Fruit fly (Drosophila melanogaster) whole organism, larva: ENCODE results near the gene beta-Spec.

Source experiments
- noc ChIP-seq: fragments of 200-800 bp; sonication (Bioruptor generic); optimal IDR thresholded peaks from 3 replicates; lab custom pipeline; 2019; ENCODE audit warnings: missing biosample characterization, mild to moderate bottlenecking, missing genetic modification characterization, moderate library complexity

beta-Spec gene

dm6 chrX:17656501-17656900, 671 bp upstream of the beta-Spec start, which contains the start of gene IntS2:
Gene IntS2 (minus strand): TSS chrX:17656818.
- no peak for TF ChIP-seq noc

DNA sequence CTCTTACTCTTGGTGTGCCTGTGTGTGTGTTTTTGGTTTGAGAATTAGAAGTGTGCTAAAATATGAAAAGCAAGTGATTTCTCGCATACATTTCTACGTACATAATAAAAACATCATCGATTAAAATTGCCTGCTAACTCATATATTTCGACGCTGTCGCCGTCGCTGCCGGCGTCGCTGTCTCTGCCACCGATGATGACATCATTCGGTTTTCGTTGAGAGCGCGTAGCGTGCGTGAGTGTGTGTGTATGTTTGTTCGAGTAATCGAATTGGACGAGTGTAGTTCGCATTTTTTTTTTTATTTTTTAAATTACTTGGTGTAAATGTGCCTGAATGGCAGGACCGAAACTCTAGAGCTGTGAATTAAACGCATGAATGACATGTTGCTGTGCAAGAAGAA, 544 bp downstream of the beta-Spec start:
- peak; percentile 10 for TF ChIP-seq noc

DNA sequence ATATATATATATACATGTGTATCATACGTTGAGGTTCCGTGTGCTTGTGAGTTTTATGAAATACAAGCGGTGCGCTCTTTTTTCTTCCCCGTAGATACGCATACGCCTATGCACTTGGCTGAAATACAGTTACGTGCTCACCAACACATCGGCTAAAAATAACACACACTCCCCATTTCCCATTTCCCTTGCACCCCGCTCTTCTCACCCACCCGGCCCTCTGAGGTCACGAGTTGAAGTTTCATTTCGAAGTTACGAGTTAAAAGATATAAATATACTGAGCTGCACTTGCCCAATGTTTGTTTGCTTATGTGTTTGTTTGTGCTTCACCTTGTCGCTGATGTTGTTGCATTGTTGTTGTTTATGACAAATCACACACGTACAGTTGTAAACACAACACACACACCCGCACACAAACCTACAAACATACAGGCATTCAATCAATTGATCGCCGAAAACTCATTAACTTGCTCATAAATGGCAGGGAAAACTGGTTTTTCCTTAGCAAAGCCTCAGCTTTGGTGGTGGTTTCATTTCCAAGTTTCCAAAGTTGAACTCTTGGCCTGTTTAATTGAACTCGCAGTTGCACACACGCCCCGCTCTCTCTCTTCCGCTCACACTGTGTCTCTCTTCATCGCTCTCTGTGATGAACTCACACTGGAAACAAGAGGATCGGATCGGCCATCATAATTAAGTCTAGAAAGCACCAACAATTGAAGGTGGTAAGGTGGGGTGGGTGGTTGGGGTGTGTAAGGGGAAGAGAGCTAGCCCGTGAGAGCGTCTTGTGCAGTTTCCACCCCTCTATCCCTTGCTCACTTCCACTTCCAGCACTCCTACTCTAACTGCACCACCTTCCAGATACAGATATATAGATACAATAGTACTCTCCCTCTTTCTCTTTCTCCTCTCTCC, 1.3 kb downstream of the beta-Spec start:
- TF ChIP-seq noc = no peak

- TF ChIP-seq noc = peak; percentile 41
Measured at dm6 chrX:17659119-17659452, 1.9 kb downstream of the beta-Spec start.

DNA sequence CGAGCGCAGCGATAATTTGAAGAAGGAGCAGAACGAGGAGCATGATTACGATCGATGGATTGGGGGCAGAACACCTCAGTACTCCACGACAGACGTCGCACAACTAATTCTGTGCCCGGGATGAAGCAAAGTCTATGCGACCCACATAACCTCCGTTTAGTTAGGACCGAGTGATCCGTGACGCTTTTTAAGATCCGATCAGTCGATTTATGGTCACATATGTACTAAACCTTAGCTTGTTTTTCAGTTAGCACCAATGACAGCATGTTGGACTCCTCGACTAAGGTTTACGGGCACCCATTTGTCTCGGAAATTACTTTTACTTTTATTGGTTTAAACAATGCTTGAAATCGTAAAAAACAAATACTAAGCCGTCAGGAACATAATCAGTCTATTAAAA, 14.6 kb downstream of the beta-Spec start, which contains the start of gene CG12990:
TSS of gene CG12990 (minus strand) at position 101 of the 400 bp plus-strand sequence.
- no peak for TF ChIP-seq noc

DNA sequence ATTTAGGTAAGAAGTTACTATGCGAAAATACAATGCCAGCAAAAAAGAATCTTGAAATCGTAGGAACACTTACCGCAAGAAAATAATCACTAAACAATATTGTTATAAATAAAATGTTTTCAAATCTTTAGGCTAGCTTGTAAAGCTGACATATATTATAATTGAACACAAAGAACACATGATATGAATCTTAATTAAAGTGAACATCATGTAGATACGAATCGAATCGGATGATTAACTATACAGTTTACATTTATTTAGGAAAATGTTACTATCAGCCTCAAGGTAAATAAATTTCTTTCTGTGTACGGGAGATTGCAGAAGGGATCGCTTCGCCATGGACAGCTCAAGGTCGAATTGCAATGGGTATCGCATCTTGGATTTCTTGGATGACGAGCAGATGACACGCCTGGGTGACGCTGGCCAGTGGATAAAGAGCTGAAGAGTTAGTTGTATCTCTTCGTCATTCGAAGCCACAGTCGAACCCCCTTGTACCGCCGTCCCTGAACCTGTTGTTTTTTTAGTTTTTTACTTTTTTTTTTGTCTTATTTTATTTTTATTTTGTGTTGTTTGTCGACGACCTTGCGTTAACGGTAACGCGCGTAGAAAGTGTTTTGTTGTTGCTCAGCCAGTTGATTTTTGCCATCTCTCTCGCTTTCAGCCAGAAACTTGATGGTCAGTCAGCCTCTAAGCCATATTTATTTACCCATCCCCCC, 20.9 kb downstream of the beta-Spec start:
- no peak for TF ChIP-seq noc

- TF ChIP-seq noc = peak; percentile 19
Measured at dm6 chrX:17679642-17680571, 22.7 kb downstream of the beta-Spec start.

DNA sequence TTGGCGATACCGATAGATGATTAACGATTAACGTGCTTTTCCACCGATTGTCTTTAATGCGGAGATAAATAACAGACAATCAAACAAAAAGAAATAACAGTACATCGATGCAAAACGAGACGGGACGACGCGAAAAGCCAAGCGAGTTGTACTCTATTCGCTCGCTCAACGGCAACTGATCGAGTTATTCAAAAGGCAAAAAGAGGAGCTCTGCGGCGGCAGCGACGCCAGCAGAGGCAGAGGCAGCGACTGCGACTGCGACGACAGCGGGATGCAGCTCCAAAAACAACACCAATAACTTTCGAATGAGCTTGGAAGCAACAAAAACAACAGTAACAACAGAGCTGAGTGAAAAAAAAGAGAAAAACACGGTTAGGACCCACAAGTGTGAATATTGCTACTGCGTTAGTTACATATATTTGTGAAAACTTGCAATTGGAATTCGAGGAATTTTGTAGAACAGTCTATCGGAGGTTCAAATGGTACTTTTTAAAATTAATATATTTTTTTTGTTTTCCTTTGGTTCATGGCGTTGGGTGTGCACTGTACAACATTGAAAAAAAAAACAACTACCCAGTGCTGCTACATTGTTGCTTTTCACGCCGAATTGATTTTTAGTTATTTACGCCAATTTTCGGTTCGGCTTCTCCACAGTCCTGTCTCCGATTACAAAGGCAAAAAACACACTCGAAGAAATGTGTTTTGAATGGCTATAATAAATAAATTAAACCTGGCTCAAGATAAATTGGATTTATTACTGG, 25.8 kb downstream of the beta-Spec start:
- TF ChIP-seq noc = peak; percentile 11

dm6 chrX:17683506-17683858, 26.3 kb downstream of the beta-Spec start:
- no peak for TF ChIP-seq noc

DNA sequence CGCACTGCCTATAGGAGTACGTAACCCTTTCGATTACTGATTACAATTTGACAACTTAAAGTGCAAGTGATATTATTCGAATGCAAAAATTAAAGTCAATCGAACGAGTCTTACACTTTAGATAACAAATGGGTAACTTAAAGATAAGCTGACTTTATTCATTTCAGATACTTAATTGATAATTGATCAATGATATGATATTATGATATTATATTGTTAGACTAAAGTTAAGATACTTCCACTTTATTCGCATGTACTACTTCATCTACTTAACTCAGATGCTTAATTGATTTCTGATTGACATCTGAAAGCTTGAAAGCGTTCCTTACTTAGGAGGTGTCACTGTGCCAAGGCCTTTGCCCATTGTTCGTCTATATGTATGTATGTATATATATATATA, 29.0 kb downstream of the beta-Spec start:
- TF ChIP-seq noc = no peak

DNA sequence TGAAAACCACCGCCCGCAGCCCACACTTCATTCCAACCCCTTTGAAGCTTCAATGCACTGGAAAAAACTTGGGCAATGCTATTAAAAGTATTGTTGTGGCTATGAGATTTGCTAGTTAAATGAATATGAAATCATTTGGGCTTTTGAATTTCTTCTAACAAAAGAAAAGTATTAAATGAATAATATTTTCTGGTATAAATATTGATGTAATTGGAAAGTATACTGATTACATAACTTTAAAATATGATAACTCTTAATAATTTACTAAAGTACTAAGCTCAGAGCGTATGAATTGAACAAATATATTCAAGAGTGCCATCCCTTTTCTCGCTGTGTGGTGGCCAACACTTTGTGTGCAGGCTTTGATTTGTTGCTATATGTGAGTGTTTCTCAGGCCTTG, 35.6 kb downstream of the beta-Spec start:
- TF ChIP-seq noc = no peak

DNA sequence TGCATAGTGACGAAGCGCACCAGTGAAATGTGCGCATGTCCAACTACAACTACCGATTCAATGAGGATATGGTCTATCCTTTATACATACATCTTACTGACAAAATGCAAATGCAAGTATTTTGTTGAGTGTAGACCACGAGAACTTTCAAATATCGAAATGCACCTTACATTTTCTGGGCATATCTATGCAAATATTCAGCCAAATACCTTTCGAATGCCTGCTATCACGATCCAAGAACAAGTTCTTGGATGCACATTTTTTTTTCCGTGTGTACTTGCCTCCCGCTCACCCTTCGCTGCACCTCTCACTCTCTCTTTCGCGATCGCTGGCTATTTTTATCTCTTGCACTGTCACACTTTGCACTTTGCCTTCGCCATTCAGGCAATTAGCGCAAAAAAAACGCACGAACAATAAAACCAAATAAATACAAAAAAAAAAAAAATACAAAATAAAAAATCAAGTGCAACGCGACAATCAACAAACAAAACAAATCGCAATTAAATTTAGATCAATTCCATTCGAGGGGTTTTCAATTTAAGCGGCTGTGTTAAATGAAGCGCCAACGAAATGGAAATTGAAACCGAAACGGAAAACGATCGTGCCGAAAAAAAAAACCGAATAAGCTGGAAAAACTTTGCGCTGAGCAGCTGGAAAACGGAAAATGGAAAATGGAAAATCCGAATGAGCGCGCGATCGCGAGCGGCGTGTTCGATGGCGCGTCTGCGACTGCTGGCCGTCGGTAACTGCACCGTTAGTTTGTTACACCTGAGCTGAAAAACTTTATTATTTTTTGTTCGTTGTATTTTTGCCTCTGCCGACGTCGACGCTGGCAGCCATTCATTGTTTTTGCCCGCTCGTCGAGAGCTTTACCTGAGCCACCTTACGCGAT, 37.1 kb downstream of the beta-Spec start:
- no peak for TF ChIP-seq noc

DNA sequence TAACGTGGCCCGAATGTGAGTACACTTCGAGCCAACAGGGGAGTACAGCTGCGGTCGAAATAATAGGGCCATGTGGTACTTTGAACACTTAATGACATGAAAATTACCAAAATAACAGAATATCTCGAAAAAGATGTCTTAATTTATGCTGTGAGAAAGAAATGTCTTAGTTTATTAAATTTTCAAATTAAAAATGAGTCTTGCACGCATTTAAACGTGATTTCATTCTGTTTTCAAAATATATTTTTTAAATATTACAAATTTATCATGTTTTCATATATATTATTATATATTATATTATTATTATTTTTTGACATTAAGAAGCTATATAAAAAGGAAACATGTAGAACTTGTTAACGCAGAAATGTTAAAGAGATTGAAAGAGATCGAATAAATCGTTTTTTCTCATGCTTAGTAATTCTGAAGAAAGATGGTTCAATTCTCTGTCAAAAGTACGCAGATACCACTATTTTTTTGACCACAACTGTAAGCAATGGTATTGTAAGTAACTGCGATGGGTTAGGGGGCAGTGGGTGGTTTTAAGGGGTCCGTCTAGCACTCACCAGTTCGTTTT, 37.8 kb downstream of the beta-Spec start:
- TF ChIP-seq noc = no peak

DNA sequence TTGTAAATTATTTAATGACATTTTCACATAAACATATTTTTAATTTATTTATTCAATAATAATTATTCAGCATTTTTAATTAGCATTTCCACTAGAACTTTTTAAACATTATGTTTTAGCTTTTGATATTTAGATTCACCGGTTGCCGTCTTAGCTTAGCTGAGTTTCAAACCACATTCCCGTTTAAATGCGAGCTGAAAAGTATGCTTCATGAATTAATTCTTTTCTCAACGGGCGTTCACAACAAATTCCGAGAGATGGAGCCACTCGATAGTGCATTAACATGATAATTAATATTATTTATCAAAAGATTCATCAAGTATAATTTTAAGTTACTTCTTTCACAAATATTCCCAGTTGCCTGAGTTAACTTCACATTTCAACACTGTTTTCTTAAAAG, 38.5 kb downstream of the beta-Spec start:
- TF ChIP-seq noc = no peak

DNA sequence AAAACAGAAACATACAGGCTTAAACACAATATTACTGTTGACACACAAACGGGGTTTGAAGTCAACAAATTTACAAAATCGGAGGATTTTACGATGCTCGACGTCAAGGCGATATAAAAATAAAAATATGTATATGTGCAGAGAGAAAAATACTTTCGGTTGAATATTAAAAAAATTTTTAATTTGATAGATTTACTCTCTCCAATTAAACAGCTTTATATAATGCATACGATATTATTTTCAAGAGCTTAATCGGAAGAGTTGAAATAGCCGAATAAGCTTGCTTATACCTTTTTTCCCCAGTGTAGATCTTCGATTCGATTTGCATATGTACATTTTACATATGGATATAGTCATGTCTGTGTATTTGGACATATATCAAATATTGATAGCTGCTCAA, 39.5 kb downstream of the beta-Spec start:
- peak; percentile 40 for TF ChIP-seq noc
